Worm (Caenorhabditis elegans): ENCODE results near the gene dct-14.

The dct-14 gene

DNA sequence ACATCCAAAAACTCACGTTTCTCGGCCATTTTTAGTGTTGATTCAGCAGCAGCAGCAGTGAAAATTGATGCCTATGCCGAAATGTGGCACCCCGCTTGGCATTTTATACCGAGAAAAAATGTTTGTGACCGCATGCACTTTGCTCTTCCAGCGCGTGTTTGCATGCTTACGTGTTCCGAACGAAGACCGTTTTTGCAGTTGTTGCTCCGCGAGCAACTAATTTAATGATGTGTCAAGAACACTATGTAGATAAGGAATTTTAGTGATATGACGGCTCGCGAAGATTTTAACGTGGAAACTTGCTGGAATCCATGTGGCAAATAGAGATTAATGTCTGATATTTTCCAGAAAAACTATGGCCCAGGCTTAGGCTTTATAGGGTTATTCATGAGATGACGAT lies 1.3 kb downstream of the dct-14 start, which contains the start of gene dct-16:
TSS of gene dct-16 (minus strand) at position 78 of the 400 bp plus-strand sequence.
- peak; percentile 69; the same call in 1 of the 2 replicates for TF ChIP-seq nfyb-1 (GFP tag; IDR thresholded peaks at IDR 0.05)
- no peak for TF ChIP-seq ama-1 (optimal IDR thresholded peaks at IDR 0.05)
- no peak for TF ChIP-seq ama-1 (GFP tag; optimal IDR thresholded peaks at IDR 0.05)
- TF ChIP-seq ccch-3 (GFP tag; optimal IDR thresholded peaks at IDR 0.05) = no peak
- TF ChIP-seq egrh-3 (GFP tag; IDR thresholded peaks at IDR 0.05) = no peak
- peak; percentile 37 for TF ChIP-seq atf-7 (tag; optimal IDR thresholded peaks at IDR 0.05)
- TF ChIP-seq F23B12.7 (tag; optimal IDR thresholded peaks at IDR 0.05; ENCODE audit: insufficient read depth) = no peak
- no peak for TF ChIP-seq rpc-1 (optimal IDR thresholded peaks at IDR 0.05)
- no peak for TF ChIP-seq rpc-1 (tag; optimal IDR thresholded peaks at IDR 0.05)
- TF ChIP-seq nhr-80 (tag; optimal IDR thresholded peaks at IDR 0.05) = peak; percentile 96
- TF ChIP-seq tbp1 (GFP tag; optimal IDR thresholded peaks at IDR 0.05) = peak; percentile 41
- TF ChIP-seq cebp-1 (GFP tag; IDR thresholded peaks at IDR 0.05) = no peak
- no peak for TF ChIP-seq cebp-1 (tag; optimal IDR thresholded peaks at IDR 0.05)
- TF ChIP-seq nhr-90 (tag; optimal IDR thresholded peaks at IDR 0.05) = peak; percentile 44
- no peak for TF ChIP-seq dox-1 (GFP tag; IDR thresholded peaks at IDR 0.05)
- no peak for TF ChIP-seq ceh-58 (GFP tag; IDR thresholded peaks at IDR 0.05)
- TF ChIP-seq unc-62 (GFP tag; optimal IDR thresholded peaks at IDR 0.05) = no peak
- TF ChIP-seq tbx-9 (tag; optimal IDR thresholded peaks at IDR 0.05; ENCODE audit: borderline replicate concordance) = no peak
- TF ChIP-seq let-607 (tag; optimal IDR thresholded peaks at IDR 0.05) = peak; percentile 95 to 97
- 0 out of 2 replicates have a peak, but pooled peaks have one; percentile 36 for TF ChIP-seq ekl-4 (GFP tag; IDR thresholded peaks at IDR 0.05)
- peak; percentile 26 for TF ChIP-seq ztf-22 (GFP tag; optimal IDR thresholded peaks at IDR 0.05)
- 0 out of 2 replicates have a peak, but pooled peaks have one; percentile 47 for TF ChIP-seq egl-44 (GFP tag; IDR thresholded peaks at IDR 0.05)
- no peak for TF ChIP-seq dpl-1 (GFP tag; optimal IDR thresholded peaks at IDR 0.05)
- TF ChIP-seq somi-1 (GFP tag; optimal IDR thresholded peaks at IDR 0.05) = no peak
- no peak for TF ChIP-seq pbrm-1 (GFP tag; IDR thresholded peaks at IDR 0.05)
- TF ChIP-seq Y95B8A.8 (GFP tag; IDR thresholded peaks at IDR 0.05) = no peak
- TF ChIP-seq K11D2.4 (GFP tag; IDR thresholded peaks at IDR 0.05) = no peak
- no peak for TF ChIP-seq C06A6.2 (GFP tag; conservative IDR thresholded peaks at IDR 0.05)
- 0 out of 2 replicates have a peak, but pooled peaks have one; percentile 19 for TF ChIP-seq mcd-1 (GFP tag; IDR thresholded peaks at IDR 0.05)
- TF ChIP-seq hrde-1 (tag; optimal IDR thresholded peaks at IDR 0.05; ENCODE audit: borderline replicate concordance) = no peak
- TF ChIP-seq hsf-1 (GFP tag; IDR thresholded peaks at IDR 0.05) = no peak
- TF ChIP-seq hmg-1.2 (GFP tag; IDR thresholded peaks at IDR 0.05) = no peak

- TF ChIP-seq ztf-6 (GFP tag; IDR thresholded peaks at IDR 0.05) (no peak), K11D2.4 (GFP tag; IDR thresholded peaks at IDR 0.05) (no peak), F23B12.7 (tag; optimal IDR thresholded peaks at IDR 0.05; ENCODE audit: insufficient read depth) (no peak), lin-54 (GFP tag; optimal IDR thresholded peaks at IDR 0.05) (peak; percentile 57), snpc-3.4 (tag; optimal IDR thresholded peaks at IDR 0.05) (no peak), pbrm-1 (GFP tag; IDR thresholded peaks at IDR 0.05) (peak; percentile 75), tlf-1 (GFP tag; optimal IDR thresholded peaks at IDR 0.05) (peak; percentile 67), snpc-1.1 (tag; optimal IDR thresholded peaks at IDR 0.05; ENCODE audit: insufficient read depth) (no peak), dox-1 (GFP tag; IDR thresholded peaks at IDR 0.05) (peak; percentile 54; the same call in 1 of the 2 replicates), akir-1 (GFP tag; optimal IDR thresholded peaks at IDR 0.05) (no peak), gei-17 (GFP tag; optimal IDR thresholded peaks at IDR 0.05) (peak; percentile 16), lin-40 (tag; optimal IDR thresholded peaks at IDR 0.05) (peak; percentile 35), hmg-20 (GFP tag; IDR thresholded peaks at IDR 0.05) (0 out of 2 replicates have a peak, but pooled peaks have one; percentile 9), sdz-38 (tag; optimal IDR thresholded peaks at IDR 0.05) (no peak), lir-1 (GFP tag; conservative IDR thresholded peaks at IDR 0.05) (peak; percentile 14; the same call in 1 of the 2 replicates), Y95B8A.8 (GFP tag; IDR thresholded peaks at IDR 0.05) (0 out of 2 replicates have a peak, but pooled peaks have one; percentile 56), rcor-1 (GFP tag; IDR thresholded peaks at IDR 0.05) (0 out of 2 replicates have a peak, but pooled peaks have one; percentile 21), K12H6.12 (tag; optimal IDR thresholded peaks at IDR 0.05) (no peak), B0035.1 (tag; optimal IDR thresholded peaks at IDR 0.05) (peak; percentile 30), nhr-90 (tag; optimal IDR thresholded peaks at IDR 0.05) (peak; percentile 74), lag-1 (GFP tag; IDR thresholded peaks at IDR 0.05) (no peak), F33H1.4 (GFP tag; IDR thresholded peaks at IDR 0.05) (0 out of 2 replicates have a peak, but pooled peaks have one; percentile 14)
Measured at ce11 chrV:20497537-20497936, 2.8 kb downstream of the dct-14 start.
